Fruit fly (Drosophila melanogaster): ENCODE measurements around the gene CG2116.

The CG2116 gene

DNA sequence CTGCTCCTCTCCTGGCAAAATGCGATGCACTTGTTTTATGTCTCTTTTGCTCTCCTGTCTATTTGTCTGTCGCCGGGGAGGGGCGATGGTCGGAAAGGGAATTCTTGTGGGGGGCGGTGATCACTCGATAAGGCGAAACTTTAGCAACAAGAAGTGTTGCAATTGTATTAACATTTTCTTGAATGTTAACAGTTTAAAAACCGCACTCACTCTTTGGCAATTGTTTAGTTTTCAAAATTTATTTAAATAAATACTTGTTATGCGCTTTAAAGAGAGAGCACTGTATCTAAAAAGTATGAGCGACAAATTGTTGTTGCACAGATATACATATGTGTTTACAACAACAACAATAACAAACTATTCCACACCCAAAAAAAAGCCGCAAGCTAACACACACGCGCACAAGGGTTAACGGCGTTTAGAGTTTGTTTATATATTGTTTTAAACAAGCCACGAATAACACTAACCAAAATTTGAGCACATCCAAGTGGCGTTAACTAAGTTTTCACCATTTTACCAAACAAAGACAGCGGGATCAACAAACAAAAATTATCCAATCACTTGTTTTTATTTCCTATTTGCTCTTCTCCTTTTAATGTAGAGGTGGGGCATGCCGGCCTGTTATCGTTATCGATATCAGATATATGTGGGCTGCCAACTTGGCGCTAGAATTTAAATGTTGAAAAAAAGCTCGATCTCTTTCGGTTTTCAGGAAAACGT, 28.0 kb upstream of the CG2116 start, which contains the start of gene CG2258 (continued):
- peak; percentile 46; the same call in 1 of the 2 replicates for TF ChIP-seq dati (GFP tag; IDR thresholded peaks at IDR 0.05)
- no peak for TF ChIP-seq Antp (GFP tag; optimal IDR thresholded peaks at IDR 0.05)
- no peak for TF ChIP-seq luna (GFP tag; optimal IDR thresholded peaks at IDR 0.05)
- TF ChIP-seq CG9609 (GFP tag; optimal IDR thresholded peaks at IDR 0.05) = peak; percentile 75
- peak; percentile 47 for TF ChIP-seq Ets97D (GFP tag; optimal IDR thresholded peaks at IDR 0.05)
- no peak; the same call in 1 of the 2 replicates for TF ChIP-seq amos (GFP tag; IDR thresholded peaks at IDR 0.05; ENCODE audit: partially characterized antibody)
- peak; percentile 67 for TF ChIP-seq Nf-YC (tag; optimal IDR thresholded peaks at IDR 0.05)
- TF ChIP-seq CG31441 (GFP tag; IDR thresholded peaks at IDR 0.05) = peak; percentile 89
- peak; percentile 69 for TF ChIP-seq Spps (tag; optimal IDR thresholded peaks at IDR 0.05)
- peak; percentile 70 for TF ChIP-seq CG18476 (GFP tag; optimal IDR thresholded peaks at IDR 0.05)
- TF ChIP-seq HmgZ (tag; optimal IDR thresholded peaks at IDR 0.05) = peak; percentile 73
- TF ChIP-seq CG9817 (tag; optimal IDR thresholded peaks at IDR 0.05) = peak; percentile 89
- TF ChIP-seq CG3163 (GFP tag; optimal IDR thresholded peaks at IDR 0.05) = peak; percentile 10
- 0 out of 2 replicates have a peak, but pooled peaks have one; percentile 16 for TF ChIP-seq tna (GFP tag; IDR thresholded peaks at IDR 0.05; ENCODE audit: partially characterized antibody)
- TF ChIP-seq Atf-2 (GFP tag; optimal IDR thresholded peaks at IDR 0.05) = peak; percentile 45
- TF ChIP-seq NC2α (GFP tag; optimal IDR thresholded peaks at IDR 0.05) = peak; percentile 58
- TF ChIP-seq trem (tag; optimal IDR thresholded peaks at IDR 0.05) = peak; percentile 96
- peak; percentile 77 for TF ChIP-seq ttk (GFP tag; IDR thresholded peaks at IDR 0.05)
- peak; percentile 66 for TF ChIP-seq CG12744 (GFP tag; optimal IDR thresholded peaks at IDR 0.05)

DNA sequence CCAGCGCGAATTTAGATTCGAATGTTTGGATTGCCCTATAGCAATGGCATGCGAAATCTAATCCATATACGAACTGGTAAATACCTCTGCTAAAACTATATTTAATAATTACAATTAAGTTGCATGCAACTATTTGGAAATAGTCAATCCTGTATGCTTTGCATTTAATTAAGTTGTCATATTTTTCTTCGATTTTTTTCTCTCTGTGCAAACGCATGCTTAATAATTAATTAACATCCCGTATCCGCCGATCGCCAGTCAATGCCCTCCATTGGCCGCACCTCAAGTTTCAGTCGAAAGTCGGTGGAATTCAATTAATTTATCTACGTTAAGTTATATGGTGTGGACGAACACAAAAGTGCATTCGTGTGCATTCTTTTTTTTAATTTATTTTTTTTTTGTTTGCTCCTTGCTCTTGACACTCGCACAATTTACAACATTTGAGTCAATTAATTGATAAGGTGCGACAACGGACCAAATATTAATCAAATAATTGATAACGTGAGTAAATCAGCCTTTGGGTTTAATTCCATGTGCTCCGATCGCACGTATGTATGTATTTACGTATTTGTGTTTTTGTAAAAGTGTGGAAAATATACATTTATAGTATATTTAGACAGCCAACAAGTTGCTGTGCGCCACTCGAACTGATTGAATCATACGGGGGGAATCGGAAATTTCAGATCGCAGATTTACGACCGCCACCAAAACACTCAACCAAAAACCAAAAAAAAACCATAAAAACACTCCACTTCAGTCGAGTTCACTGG, 23.1 kb upstream of the CG2116 start:
- TF ChIP-seq stwl (tag; optimal IDR thresholded peaks at IDR 0.05) (no peak), Pdp1 (GFP tag; optimal IDR thresholded peaks at IDR 0.05) (peak in 1 of 2 experiments; percentile 50), CG11695 (GFP tag; IDR thresholded peaks at IDR 0.05) (no peak), grn (GFP tag; optimal IDR thresholded peaks at IDR 0.05) (peak; percentile 89), B-H2 (GFP tag; optimal IDR thresholded peaks at IDR 0.05) (no peak), lov (optimal IDR thresholded peaks at IDR 0.05) (no peak), lov (GFP tag; IDR thresholded peaks at IDR 0.05) (no peak), Spps (tag; optimal IDR thresholded peaks at IDR 0.05) (no peak), kah (GFP tag; optimal IDR thresholded peaks at IDR 0.05) (peak; percentile 31), CG8359 (GFP tag; optimal IDR thresholded peaks at IDR 0.05; ENCODE audit: borderline replicate concordance) (no peak), bab2 (GFP tag; optimal IDR thresholded peaks at IDR 0.05) (no peak), knrl (GFP tag; IDR thresholded peaks at IDR 0.05; ENCODE audit: partially characterized antibody) (no peak), CG6765 (GFP tag; optimal IDR thresholded peaks at IDR 0.05) (no peak), CG18764 (GFP tag; optimal IDR thresholded peaks at IDR 0.05) (no peak), vfl (GFP tag; optimal IDR thresholded peaks at IDR 0.05) (no peak), fd64A (GFP tag; optimal IDR thresholded peaks at IDR 0.05) (peak; percentile 0), chinmo (GFP tag; IDR thresholded peaks at IDR 0.05; ENCODE audit: partially characterized antibody) (0 out of 4 replicates have a peak, but pooled peaks have one; percentile 14), Sox100B (GFP tag; optimal IDR thresholded peaks at IDR 0.05) (no peak), Dip3 (GFP tag; optimal IDR thresholded peaks at IDR 0.05) (no peak), E2f2 (GFP tag; IDR thresholded peaks at IDR 0.05) (no peak), nerfin-2 (GFP tag; IDR thresholded peaks at IDR 0.05; ENCODE audit: partially characterized antibody) (no peak), nom (GFP tag; optimal IDR thresholded peaks at IDR 0.05) (no peak), vnd (GFP tag; IDR thresholded peaks at IDR 0.05; ENCODE audit: partially characterized antibody) (peak; percentile 52; the same call in 2 of the 3 replicates), zfh1 (GFP tag; IDR thresholded peaks at IDR 0.05) (no peak), exex (tag; optimal IDR thresholded peaks at IDR 0.05) (peak; percentile 92), cg (GFP tag; optimal IDR thresholded peaks at IDR 0.05) (peak; percentile 35), corto (GFP tag; optimal IDR thresholded peaks at IDR 0.05) (no peak), CG7556 (GFP tag; optimal IDR thresholded peaks at IDR 0.05) (no peak), CG1233 (GFP tag; optimal IDR thresholded peaks at IDR 0.05) (no peak)
